Worm (Caenorhabditis elegans): ENCODE measurements around the gene eat-17.

eat-17 gene

DNA sequence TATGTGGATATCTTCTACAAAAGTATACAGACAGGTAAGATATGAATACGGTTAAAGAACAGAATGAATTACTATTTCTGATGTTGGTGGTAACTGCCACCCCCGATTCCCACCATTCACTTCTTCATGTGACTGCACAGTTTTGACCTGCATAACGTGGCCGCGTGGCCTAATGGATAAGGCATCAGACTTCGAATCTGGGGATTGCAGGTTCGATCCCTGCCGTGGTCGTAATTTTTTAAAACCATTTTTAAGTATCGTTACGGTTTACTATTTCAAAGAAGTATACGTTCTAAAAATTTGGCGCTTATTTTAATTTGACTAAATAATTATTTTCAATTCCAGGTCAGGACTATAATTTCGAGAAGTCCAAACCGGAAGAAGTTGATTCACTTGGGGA is 44.7 kb upstream of the eat-17 start (continued):
- peak; percentile 46 for TF ChIP-seq snpc-3.4 (tag; optimal IDR thresholded peaks at IDR 0.05)
- TF ChIP-seq nfya-1 (tag; optimal IDR thresholded peaks at IDR 0.05; ENCODE audit: borderline replicate concordance, insufficient read depth) = no peak
- no peak for TF ChIP-seq C06A6.2 (GFP tag; conservative IDR thresholded peaks at IDR 0.05)
- TF ChIP-seq snpc-4 (GFP tag; optimal IDR thresholded peaks at IDR 0.05) = peak; percentile 50
- TF ChIP-seq snpc-4 (tag; optimal IDR thresholded peaks at IDR 0.05) = peak in 3 of 4 experiments; percentile 20 to 73 (median 57)
- TF ChIP-seq dpl-1 (GFP tag; optimal IDR thresholded peaks at IDR 0.05) = no peak
- TF ChIP-seq ztf-26 (tag; optimal IDR thresholded peaks at IDR 0.05) = no peak
- no peak for TF ChIP-seq bed-1 (GFP tag; IDR thresholded peaks at IDR 0.05)
- TF ChIP-seq hlh-12 (tag; optimal IDR thresholded peaks at IDR 0.05) = no peak
- peak; percentile 89 for TF ChIP-seq tbp1 (GFP tag; optimal IDR thresholded peaks at IDR 0.05)
- peak; percentile 41; the same call in 1 of the 2 replicates for TF ChIP-seq lin-26 (GFP tag; IDR thresholded peaks at IDR 0.05)
- no peak for TF ChIP-seq sea-2 (GFP tag; IDR thresholded peaks at IDR 0.05)
- TF ChIP-seq B0035.1 (tag; optimal IDR thresholded peaks at IDR 0.05) = no peak
- no peak for TF ChIP-seq C17E4.6 (GFP tag; IDR thresholded peaks at IDR 0.05)
- TF ChIP-seq tbx-9 (tag; optimal IDR thresholded peaks at IDR 0.05; ENCODE audit: borderline replicate concordance) = no peak
- no peak for TF ChIP-seq let-607 (tag; optimal IDR thresholded peaks at IDR 0.05)
- no peak for TF ChIP-seq atf-7 (tag; optimal IDR thresholded peaks at IDR 0.05)
- TF ChIP-seq nhr-80 (tag; optimal IDR thresholded peaks at IDR 0.05) = no peak
- TF ChIP-seq somi-1 (GFP tag; optimal IDR thresholded peaks at IDR 0.05) = no peak
- TF ChIP-seq tlf-1 (GFP tag; optimal IDR thresholded peaks at IDR 0.05) = no peak
- no peak for TF ChIP-seq lin-40 (tag; optimal IDR thresholded peaks at IDR 0.05)
- TF ChIP-seq B0261.1 (tag; optimal IDR thresholded peaks at IDR 0.05) = peak; percentile 68
- no peak for TF ChIP-seq ceh-40 (GFP tag; IDR thresholded peaks at IDR 0.05)
- no peak for TF ChIP-seq F10E7.11 (tag; optimal IDR thresholded peaks at IDR 0.05)
- no peak for TF ChIP-seq mxl-1 (tag; optimal IDR thresholded peaks at IDR 0.05)
- TF ChIP-seq nhr-179 (tag; optimal IDR thresholded peaks at IDR 0.05) = no peak
- TF ChIP-seq D2030.7 (GFP tag; IDR thresholded peaks at IDR 0.05) = peak; percentile 56
- no peak for TF ChIP-seq Y56A3A.18 (GFP tag; IDR thresholded peaks at IDR 0.05)
- TF ChIP-seq ztf-18 (tag; optimal IDR thresholded peaks at IDR 0.05) = no peak
- no peak for TF ChIP-seq madf-10 (tag; optimal IDR thresholded peaks at IDR 0.05)
- TF ChIP-seq him-1 (tag; optimal IDR thresholded peaks at IDR 0.05) = peak; percentile 72
- TF ChIP-seq Y67H2A.10 (GFP tag; conservative IDR thresholded peaks at IDR 0.05) = no peak
- TF ChIP-seq zim-3 (tag; optimal IDR thresholded peaks at IDR 0.05) = no peak
- TF ChIP-seq efl-1 (GFP tag; optimal IDR thresholded peaks at IDR 0.05) = no peak
- TF ChIP-seq F23B12.7 (tag; optimal IDR thresholded peaks at IDR 0.05; ENCODE audit: insufficient read depth) = no peak
- TF ChIP-seq attf-5 (GFP tag; optimal IDR thresholded peaks at IDR 0.05) = no peak
- TF ChIP-seq sptf-2 (GFP tag; optimal IDR thresholded peaks at IDR 0.05) = no peak
- TF ChIP-seq let-526 (GFP tag; IDR thresholded peaks at IDR 0.05) = no peak
- TF ChIP-seq egl-44 (GFP tag; IDR thresholded peaks at IDR 0.05) = no peak
- no peak for TF ChIP-seq lsy-27 (tag; optimal IDR thresholded peaks at IDR 0.05; ENCODE audit: borderline replicate concordance, insufficient read depth)
- TF ChIP-seq T26A5.8 (tag; optimal IDR thresholded peaks at IDR 0.05) = no peak
- peak; percentile 38 for TF ChIP-seq snpc-1.1 (tag; optimal IDR thresholded peaks at IDR 0.05; ENCODE audit: insufficient read depth)
- no peak for TF ChIP-seq hmg-20 (GFP tag; IDR thresholded peaks at IDR 0.05)
- TF ChIP-seq F57C9.4 (tag; optimal IDR thresholded peaks at IDR 0.05) = no peak
- no peak for TF ChIP-seq chd-7 (tag; optimal IDR thresholded peaks at IDR 0.05)
- no peak for TF ChIP-seq F39B2.1 (GFP tag; IDR thresholded peaks at IDR 0.05)
- no peak for TF ChIP-seq B0336.3 (GFP tag; IDR thresholded peaks at IDR 0.05)
- no peak for TF ChIP-seq xnd-1 (tag; optimal IDR thresholded peaks at IDR 0.05)
- no peak for TF ChIP-seq ama-1 (optimal IDR thresholded peaks at IDR 0.05)
- no peak for TF ChIP-seq ama-1 (GFP tag; optimal IDR thresholded peaks at IDR 0.05)
